Worm (Caenorhabditis elegans): Measurements from ENCODE around the gene gpb-1.

The gpb-1 gene

ce11 chrII:11705787-11706186, 42.6 kb downstream of the gpb-1 start, which contains the start of gene VF13D12L.3:
TSS of gene VF13D12L.3 (plus strand) at chrII:11706009.
- TF ChIP-seq sem-4 (tag; optimal IDR thresholded peaks at IDR 0.05) (no peak), nhr-129 (tag; optimal IDR thresholded peaks at IDR 0.05) (no peak), blmp-1 (tag; optimal IDR thresholded peaks at IDR 0.05; ENCODE audit: insufficient read depth) (peak; percentile 2)

- TF ChIP-seq elt-1 (tag; optimal IDR thresholded peaks at IDR 0.05) (no peak), nhr-12 (tag; optimal IDR thresholded peaks at IDR 0.05) (no peak), alr-1 (tag; optimal IDR thresholded peaks at IDR 0.05) (no peak), ztf-11 (tag; optimal IDR thresholded peaks at IDR 0.05) (no peak), F13H6.1 (tag; optimal IDR thresholded peaks at IDR 0.05) (no peak), peb-1 (tag; optimal IDR thresholded peaks at IDR 0.05) (no peak), Y55F3AM.14 (GFP tag; optimal IDR thresholded peaks at IDR 0.05) (no peak), zag-1 (tag; optimal IDR thresholded peaks at IDR 0.05) (no peak), lin-13 (GFP tag; optimal IDR thresholded peaks at IDR 0.05) (no peak), skn-1 (tag; optimal IDR thresholded peaks at IDR 0.05) (no peak), lin-11 (tag; optimal IDR thresholded peaks at IDR 0.05) (no peak), nhr-11 (tag; optimal IDR thresholded peaks at IDR 0.05) (no peak), fos-1 (tag; optimal IDR thresholded peaks at IDR 0.05) (no peak), mab-5 (tag; optimal IDR thresholded peaks at IDR 0.05) (no peak), ceh-16 (tag; optimal IDR thresholded peaks at IDR 0.05) (no peak), crh-2 (tag; optimal IDR thresholded peaks at IDR 0.05) (no peak), ama-1 (optimal IDR thresholded peaks at IDR 0.05) (no peak), sma-3 (GFP tag; optimal IDR thresholded peaks at IDR 0.05) (no peak), dmd-4 (tag; optimal IDR thresholded peaks at IDR 0.05) (no peak)
Measured at ce11 chrII:11700635-11701034, 47.8 kb downstream of the gpb-1 start.

ce11 chrII:11700200-11700599, 48.2 kb downstream of the gpb-1 start, which contains the start of gene inos-1:
TSS of gene inos-1 (minus strand) at chrII:11700300.
- TF ChIP-seq unc-55 (GFP tag; optimal IDR thresholded peaks at IDR 0.05) (peak; percentile 8), ztf-4 (tag; optimal IDR thresholded peaks at IDR 0.05) (no peak), skn-1 (tag; optimal IDR thresholded peaks at IDR 0.05) (no peak)

- no peak for TF ChIP-seq nhr-77 (tag; optimal IDR thresholded peaks at IDR 0.05)
- TF ChIP-seq unc-55 (GFP tag; optimal IDR thresholded peaks at IDR 0.05) = no peak
- TF ChIP-seq unc-62 (GFP tag; optimal IDR thresholded peaks at IDR 0.05) = no peak
- TF ChIP-seq nhr-10 (tag; optimal IDR thresholded peaks at IDR 0.05) = no peak
- no peak for TF ChIP-seq mdl-1 (tag; optimal IDR thresholded peaks at IDR 0.05)
- no peak for TF ChIP-seq nhr-11 (tag; optimal IDR thresholded peaks at IDR 0.05)
- TF ChIP-seq unc-39 (tag; optimal IDR thresholded peaks at IDR 0.05) = no peak
- no peak for TF ChIP-seq zag-1 (tag; optimal IDR thresholded peaks at IDR 0.05)
- TF ChIP-seq nhr-6 (tag; optimal IDR thresholded peaks at IDR 0.05) = no peak
- TF ChIP-seq sem-4 (tag; optimal IDR thresholded peaks at IDR 0.05) = no peak
- no peak for TF ChIP-seq sma-3 (GFP tag; optimal IDR thresholded peaks at IDR 0.05)
- TF ChIP-seq nhr-12 (tag; optimal IDR thresholded peaks at IDR 0.05) = no peak
- TF ChIP-seq F13H6.1 (tag; optimal IDR thresholded peaks at IDR 0.05) = no peak
- no peak for TF ChIP-seq snpc-4 (tag; optimal IDR thresholded peaks at IDR 0.05)
- TF ChIP-seq nhr-129 (tag; optimal IDR thresholded peaks at IDR 0.05) = no peak
- TF ChIP-seq peb-1 (tag; optimal IDR thresholded peaks at IDR 0.05) = no peak
- no peak for TF ChIP-seq mab-5 (tag; optimal IDR thresholded peaks at IDR 0.05)
- TF ChIP-seq ceh-16 (tag; optimal IDR thresholded peaks at IDR 0.05) = no peak
- TF ChIP-seq aly-2 (tag; optimal IDR thresholded peaks at IDR 0.05) = no peak
- TF ChIP-seq elt-1 (tag; optimal IDR thresholded peaks at IDR 0.05) = no peak
Measured at ce11 chrII:11695945-11696270, 52.5 kb downstream of the gpb-1 start, which contains the start of gene xpf-1. TSS of gene xpf-1 (plus strand) at chrII:11696171.

ce11 chrII:11695161-11695944, 53.1 kb downstream of the gpb-1 start, which contains the start of gene tars-1:
TSS of gene tars-1 (minus strand) at chrII:11695657.
- TF ChIP-seq sma-3 (GFP tag; optimal IDR thresholded peaks at IDR 0.05) = peak; percentile 3

ce11 chrII:11694432-11694831, 54.0 kb downstream of the gpb-1 start:
- TF ChIP-seq ceh-16 (tag; optimal IDR thresholded peaks at IDR 0.05) = no peak
- peak; percentile 27 for TF ChIP-seq crh-2 (tag; optimal IDR thresholded peaks at IDR 0.05)
- TF ChIP-seq sem-4 (tag; optimal IDR thresholded peaks at IDR 0.05) = no peak
- TF ChIP-seq nhr-129 (tag; optimal IDR thresholded peaks at IDR 0.05) = peak; percentile 42
- TF ChIP-seq fos-1 (tag; optimal IDR thresholded peaks at IDR 0.05) = peak; percentile 2
- TF ChIP-seq nhr-25 (tag; optimal IDR thresholded peaks at IDR 0.05) = peak; percentile 8
- TF ChIP-seq ceh-82 (tag; optimal IDR thresholded peaks at IDR 0.05) = no peak
- TF ChIP-seq blmp-1 (tag; optimal IDR thresholded peaks at IDR 0.05; ENCODE audit: insufficient read depth) = no peak
- peak; percentile 16 for TF ChIP-seq gmeb-1 (tag; optimal IDR thresholded peaks at IDR 0.05)
- peak in 1 of 2 experiments; percentile 56 for TF ChIP-seq lsy-2 (tag; optimal IDR thresholded peaks at IDR 0.05)
- TF ChIP-seq unc-39 (tag; optimal IDR thresholded peaks at IDR 0.05) = no peak
- peak; percentile 50 for TF ChIP-seq unc-55 (GFP tag; optimal IDR thresholded peaks at IDR 0.05)
- peak; percentile 44 for TF ChIP-seq C34F6.9 (tag; optimal IDR thresholded peaks at IDR 0.05)

Data from whole organism, L2 larva.